Worm (Caenorhabditis elegans) whole organism, L4/young adult: Measurements from ENCODE around the gene srw-135.
"Not testable (repeated sequence)": the region's sequence is repeated elsewhere in the genome, so short reads cannot be mapped to it uniquely, and the experiment has no call there.

Experiments
- dao-5 ChIP-seq: sonication (generic microtip); optimal IDR thresholded peaks from 2 replicates; lab custom pipeline; 2016; ENCODE audit warnings: missing genotype, missing genetic modification characterization, moderate library complexity, missing compliant biosample characterization
- him-1 ChIP-seq: sonication (generic microtip); optimal IDR thresholded peaks from 2 replicates; lab custom pipeline; 2016; ENCODE audit warnings: missing genotype, missing genetic modification reagents, missing genetic modification characterization, missing compliant biosample characterization

ce11 chrV:2975285-2975684, 36.0 kb downstream of the srw-135 start, which contains the start of gene srw-123:
- not testable (repeated sequence) for TF ChIP-seq him-1, dao-5 (tag; lab: Kevin White, UChicago)
